Worm (Caenorhabditis elegans): ENCODE results near the gene cdr-6.

DNA sequence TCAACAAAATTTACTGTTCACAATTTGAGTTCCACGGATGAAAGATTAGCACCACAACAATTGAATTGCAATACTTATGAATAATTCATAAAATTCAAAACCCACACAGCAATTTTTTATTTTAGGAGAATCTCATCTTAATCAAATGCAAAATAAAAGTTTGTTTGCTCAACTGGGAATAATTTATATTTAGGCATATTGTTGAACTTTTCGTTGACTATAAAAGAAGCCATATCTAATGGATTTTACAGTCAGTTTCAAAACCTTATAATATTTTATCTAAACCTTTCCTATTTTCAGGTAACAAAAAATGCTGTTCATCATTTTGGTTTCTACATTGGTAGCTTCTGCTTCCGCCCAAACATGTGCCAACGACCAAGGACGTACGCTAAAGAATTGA lies 4.8 kb upstream of the cdr-6 start, which contains the start of gene C54D10.3:
- TF ChIP-seq ama-1 (optimal IDR thresholded peaks at IDR 0.05): no peak
- TF ChIP-seq ceh-9 (tag; optimal IDR thresholded peaks at IDR 0.05): no peak
- no peak for TF ChIP-seq hlh-8 (tag; optimal IDR thresholded peaks at IDR 0.05)
- TF ChIP-seq syd-9 (tag; optimal IDR thresholded peaks at IDR 0.05): no peak
